Worm (Caenorhabditis elegans) whole organism, L2 larva: ENCODE data around the gene F15B9.8.
A peak's percentile ranks its signal among the peaks of the same experiment; 100 is the strongest.

Experiments
- F13H6.1 ChIP-seq: sonication (generic microtip); optimal IDR thresholded peaks from 2 replicates; lab custom pipeline; 2016; ENCODE audit warnings: missing genetic modification characterization, missing compliant biosample characterization
- nhr-23 ChIP-seq: fragments of 150-350 bp; optimal IDR thresholded peaks from 2 replicates; lab custom pipeline; 2014; ENCODE audit warnings: missing biosample characterization, missing genetic modification reagents, missing genetic modification characterization
- unc-55 ChIP-seq: fragments of 150-350 bp; sonication (generic microtip); optimal IDR thresholded peaks from 3 replicates; lab custom pipeline; 2014; ENCODE audit warnings: missing biosample characterization, missing genetic modification reagents, missing genetic modification characterization

F15B9.8 gene

DNA sequence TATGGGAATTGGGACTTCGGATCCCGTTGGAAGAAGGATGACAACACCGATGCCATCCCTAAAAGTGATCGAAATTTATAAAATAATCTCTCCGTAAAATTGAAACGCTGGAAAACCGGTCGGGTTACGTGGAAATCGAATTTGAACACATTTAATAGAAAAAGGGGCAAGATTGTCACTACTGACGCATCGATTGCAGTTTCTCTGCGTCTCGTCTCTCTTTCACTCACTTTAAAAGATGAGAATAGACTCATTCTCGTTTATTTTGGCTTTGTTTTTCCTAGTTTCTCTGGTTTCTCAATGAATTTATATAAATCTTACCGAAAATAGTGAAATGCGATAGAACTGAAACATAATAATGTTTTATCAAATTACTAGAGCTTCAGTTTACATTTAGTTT lies 53.3 kb downstream of the F15B9.8 start, which contains the start of gene scyl-1 (continued):
- peak; percentile 74 for TF ChIP-seq unc-55 (GFP tag; lab: Kevin White, UChicago)
- TF ChIP-seq F13H6.1 (tag; lab: Kevin White, UChicago), result peak; percentile 83
- no peak for TF ChIP-seq nhr-23 (tag; lab: Kevin White, UChicago)
